Fruit fly (Drosophila melanogaster) whole organism, embryonic: ENCODE results near the gene CCHa2.

Experiments
- Aef1 ChIP-seq: fragments of 200-800 bp; sonication (Bioruptor generic); IDR thresholded peaks from 3 replicates; pipeline ENCODE4 v1.3.6; 2022; ENCODE audit warnings: missing biosample characterization, missing genetic modification characterization
- Blimp-1 ChIP-seq: fragments of 200-800 bp; sonication (Bioruptor generic); optimal IDR thresholded peaks from 3 replicates; lab custom pipeline; 2018; ENCODE audit warnings: missing biosample characterization, missing genetic modification characterization, mild to moderate bottlenecking, moderate library complexity, missing genetic modification reagents
- CG10274 ChIP-seq: fragments of 200-800 bp; sonication (Bioruptor generic); optimal IDR thresholded peaks from 3 replicates; lab custom pipeline; 2017; ENCODE audit warnings: missing biosample characterization, mild to moderate bottlenecking, missing genetic modification characterization
- CG10565 ChIP-seq: fragments of 200-800 bp; sonication (Bioruptor generic); optimal IDR thresholded peaks from 3 replicates; lab custom pipeline; 2016; ENCODE audit warnings: missing biosample characterization, mild to moderate bottlenecking, missing genetic modification characterization
- CG10654 ChIP-seq: fragments of 200-800 bp; sonication (Bioruptor generic); optimal IDR thresholded peaks from 2 replicates; lab custom pipeline; 2016; ENCODE audit warnings: missing biosample characterization, missing genetic modification characterization
- CG1233 ChIP-seq: fragments of 200-800 bp; sonication (Bioruptor generic); optimal IDR thresholded peaks from 4 replicates; lab custom pipeline; 2018; ENCODE audit warnings: missing biosample characterization, mild to moderate bottlenecking, missing genetic modification characterization
- CG13287 ChIP-seq: fragments of 200-800 bp; sonication (Bioruptor generic); IDR thresholded peaks from 2 replicates; pipeline ENCODE4 v1.3.6; 2022; ENCODE audit warnings: missing biosample characterization, missing genetic modification characterization; ENCODE audit not compliant: partially characterized antibody
- CG13624 ChIP-seq: fragments of 200-800 bp; sonication (Bioruptor generic); optimal IDR thresholded peaks from 2 replicates; lab custom pipeline; 2016; ENCODE audit warnings: missing biosample characterization, missing genetic modification characterization
- CG14965 ChIP-seq: fragments of 200-800 bp; sonication (Bioruptor generic); optimal IDR thresholded peaks from 2 replicates; lab custom pipeline; 2016; ENCODE audit warnings: missing biosample characterization, missing genetic modification characterization, borderline replicate concordance
- CG15269 ChIP-seq: fragments of 200-800 bp; sonication (Bioruptor generic); optimal IDR thresholded peaks from 2 replicates; lab custom pipeline; 2018; ENCODE audit warnings: missing biosample characterization, mild to moderate bottlenecking, missing genetic modification characterization, moderate library complexity
- CG16779 ChIP-seq: fragments of 200-800 bp; sonication (Bioruptor generic); IDR thresholded peaks from 2 replicates; pipeline ENCODE4 v1.3.6; 2022; ENCODE audit warnings: missing biosample characterization, missing genetic modification characterization
- CG3065 ChIP-seq: fragments of 200-800 bp; sonication (Bioruptor generic); optimal IDR thresholded peaks from 2 replicates; lab custom pipeline; 2016; ENCODE audit warnings: missing biosample characterization, missing genetic modification characterization
- CG31388 ChIP-seq: fragments of 200-800 bp; sonication (Bioruptor generic); optimal IDR thresholded peaks from 2 replicates; lab custom pipeline; 2016; ENCODE audit warnings: missing biosample characterization, missing genetic modification characterization
- CG3995 ChIP-seq: fragments of 200-800 bp; sonication (Bioruptor generic); optimal IDR thresholded peaks from 3 replicates; lab custom pipeline; 2016; ENCODE audit warnings: missing biosample characterization, missing genetic modification characterization
- CG4328 ChIP-seq: fragments of 200-800 bp; sonication (Bioruptor generic); optimal IDR thresholded peaks from 3 replicates; lab custom pipeline; 2017; ENCODE audit warnings: missing biosample characterization, missing genetic modification reagents, missing genetic modification characterization
- CG4404 ChIP-seq: fragments of 200-800 bp; sonication (Bioruptor generic); IDR thresholded peaks from 2 replicates; pipeline ENCODE4 v1.3.6; 2022; ENCODE audit warnings: missing biosample characterization, missing genetic modification characterization
- CG4730 ChIP-seq: fragments of 200-800 bp; sonication (Bioruptor generic); IDR thresholded peaks from 2 replicates; pipeline ENCODE4 v1.3.6; 2022; ENCODE audit warnings: missing biosample characterization, missing genetic modification characterization
- CG5953 ChIP-seq: fragments of 200-800 bp; sonication (Bioruptor generic); IDR thresholded peaks from 2 replicates; pipeline ENCODE4 v1.3.6; 2022; ENCODE audit warnings: missing biosample characterization, missing genetic modification characterization
- CG6689 ChIP-seq: fragments of 200-800 bp; sonication (Bioruptor generic); IDR thresholded peaks from 2 replicates; pipeline ENCODE4 v1.3.6; 2022; ENCODE audit warnings: missing biosample characterization, missing genetic modification characterization
- CG7745 ChIP-seq: fragments of 200-800 bp; sonication (Bioruptor generic); optimal IDR thresholded peaks from 2 replicates; lab custom pipeline; 2018; ENCODE audit warnings: missing biosample characterization, mild to moderate bottlenecking, missing genetic modification characterization, moderate library complexity
- CHES-1-like ChIP-seq: fragments of 200-800 bp; sonication (Bioruptor generic); optimal IDR thresholded peaks from 2 replicates; lab custom pipeline; 2016; ENCODE audit warnings: missing biosample characterization, missing genetic modification characterization
- Camta ChIP-seq: fragments of 200-800 bp; sonication (Bioruptor generic); optimal IDR thresholded peaks from 2 replicates; lab custom pipeline; 2016; ENCODE audit warnings: missing biosample characterization, missing genetic modification characterization
- D ChIP-seq, 2 experiments: fragments of 200-800 bp in 1 of 2; fragments of >200 bp in 1 of 2; sonication (Bioruptor generic) in 1 of 2; optimal IDR thresholded peaks; 2 replicates in 1 of 2; 3 replicates in 1 of 2; lab custom pipeline; 2017; ENCODE audit warnings: mild to moderate bottlenecking in 1 of 2, missing biosample characterization in 1 of 2, missing genetic modification characterization in 1 of 2, missing genetic modification reagents in 1 of 2
- Fer1 ChIP-seq: fragments of 200-800 bp; sonication (Bioruptor generic); optimal IDR thresholded peaks from 2 replicates; lab custom pipeline; 2017; ENCODE audit warnings: missing biosample characterization, mild to moderate bottlenecking, missing genetic modification characterization
- GATAe ChIP-seq: fragments of 200-800 bp; sonication (Bioruptor generic); conservative IDR thresholded peaks from 2 replicates; pipeline ENCODE4 v1.3.6; 2022; ENCODE audit warnings: missing biosample characterization, missing genetic modification characterization
- HLH54F ChIP-seq: fragments of 200-800 bp; sonication (Bioruptor generic); optimal IDR thresholded peaks from 3 replicates; lab custom pipeline; 2016; ENCODE audit warnings: missing biosample characterization, missing genetic modification characterization
- Hr3 ChIP-seq: fragments of 200-800 bp; sonication (Bioruptor generic); optimal IDR thresholded peaks from 3 replicates; lab custom pipeline; 2016; ENCODE audit warnings: missing biosample characterization, missing genetic modification characterization
- Hr78 ChIP-seq, 2 experiments: fragments of 200-800 bp in 1 of 2; fragments of >200 bp in 1 of 2; sonication (Bioruptor generic) in 1 of 2; optimal IDR thresholded peaks; 2 replicates each; lab custom pipeline; 2017 to 2019; ENCODE audit warnings: missing biosample characterization in 2 of 2, missing genetic modification characterization in 2 of 2, mild to moderate bottlenecking in 1 of 2, moderate library complexity in 1 of 2
- Hsf ChIP-seq: fragments of 200-800 bp; sonication (Bioruptor generic); optimal IDR thresholded peaks from 3 replicates; lab custom pipeline; 2016; ENCODE audit warnings: missing biosample characterization, missing genetic modification characterization
- Nf-YA ChIP-seq: fragments of 200-800 bp; sonication (Bioruptor generic); IDR thresholded peaks from 2 replicates; pipeline ENCODE4 v1.3.6; 2022; ENCODE audit warnings: missing biosample characterization, missing genetic modification characterization
- Stat92E ChIP-seq, 3 experiments: fragments of >200 bp in 2 of 3; fragments of 200-800 bp in 1 of 3; sonication (Bioruptor generic) in 1 of 3; optimal IDR thresholded peaks; 2 replicates each; lab custom pipeline; 2017 to 2019; ENCODE audit warnings: missing biosample characterization in 3 of 3, missing genetic modification characterization in 3 of 3, mild to moderate bottlenecking in 1 of 3, moderate library complexity in 1 of 3
- Vsx1 ChIP-seq: fragments of 200-800 bp; sonication (Bioruptor generic); optimal IDR thresholded peaks from 2 replicates; lab custom pipeline; 2017; ENCODE audit warnings: missing biosample characterization, mild to moderate bottlenecking, missing genetic modification characterization, missing genetic modification reagents
- aop ChIP-seq: fragments of 200-800 bp; sonication (Bioruptor generic); IDR thresholded peaks from 2 replicates; pipeline ENCODE4 v1.3.6; 2022; ENCODE audit warnings: missing biosample characterization, missing genetic modification characterization
- cad ChIP-seq: fragments of >200 bp; optimal IDR thresholded peaks from 2 replicates; lab custom pipeline; 2017; ENCODE audit warnings: missing biosample characterization, missing genetic modification characterization
- da ChIP-seq: fragments of 200-800 bp; sonication (Bioruptor generic); optimal IDR thresholded peaks from 2 replicates; lab custom pipeline; 2016; ENCODE audit warnings: missing biosample characterization, missing genetic modification characterization
- dm ChIP-seq: fragments of 200-800 bp; sonication (Bioruptor generic); optimal IDR thresholded peaks from 3 replicates; lab custom pipeline; 2016; ENCODE audit warnings: missing biosample characterization, missing genetic modification characterization
- emc ChIP-seq: fragments of 200-800 bp; sonication (Bioruptor generic); optimal IDR thresholded peaks from 2 replicates; lab custom pipeline; 2016; ENCODE audit warnings: missing biosample characterization, missing genetic modification characterization
- grau ChIP-seq: fragments of 200-800 bp; optimal IDR thresholded peaks from 3 replicates; lab custom pipeline; 2019; ENCODE audit warnings: missing biosample characterization, mild to moderate bottlenecking, missing genetic modification characterization, moderate library complexity
- h ChIP-seq: fragments of >200 bp; optimal IDR thresholded peaks from 2 replicates; lab custom pipeline; 2017
- mld ChIP-seq: fragments of 200-800 bp; sonication (Bioruptor generic); IDR thresholded peaks from 3 replicates; pipeline ENCODE4 v1.3.6; 2022; ENCODE audit warnings: missing biosample characterization, missing genetic modification characterization; ENCODE audit not compliant: partially characterized antibody
- nerfin-2 ChIP-seq: fragments of 200-800 bp; sonication (Bioruptor generic); IDR thresholded peaks from 2 replicates; pipeline ENCODE4 v1.3.6; 2022; ENCODE audit warnings: missing biosample characterization, missing genetic modification characterization; ENCODE audit not compliant: partially characterized antibody
- onecut ChIP-seq: fragments of 200-800 bp; sonication (Bioruptor generic); IDR thresholded peaks from 2 replicates; pipeline ENCODE4 v1.3.6; 2022; ENCODE audit warnings: missing biosample characterization, missing genetic modification characterization
- org-1 ChIP-seq: fragments of 200-800 bp; sonication (Bioruptor generic); optimal IDR thresholded peaks from 2 replicates; lab custom pipeline; 2017; ENCODE audit warnings: missing biosample characterization, missing genetic modification characterization
- pfk ChIP-seq: fragments of 200-800 bp; sonication (Bioruptor generic); optimal IDR thresholded peaks from 2 replicates; lab custom pipeline; 2018; ENCODE audit warnings: missing biosample characterization, mild to moderate bottlenecking, missing genetic modification characterization, moderate library complexity
- phol ChIP-seq: fragments of 200-800 bp; sonication (Bioruptor generic); optimal IDR thresholded peaks from 3 replicates; lab custom pipeline; 2018; ENCODE audit warnings: missing biosample characterization, mild to moderate bottlenecking, missing genetic modification characterization, moderate library complexity
- sug ChIP-seq: fragments of 200-800 bp; optimal IDR thresholded peaks from 2 replicates; lab custom pipeline; 2019; ENCODE audit warnings: missing biosample characterization, mild to moderate bottlenecking, missing genetic modification characterization, moderate library complexity
- tap ChIP-seq: fragments of 200-800 bp; optimal IDR thresholded peaks from 3 replicates; lab custom pipeline; 2019; ENCODE audit warnings: missing biosample characterization, mild to moderate bottlenecking, missing genetic modification characterization, moderate library complexity
- tx ChIP-seq: fragments of 200-800 bp; sonication (Bioruptor generic); optimal IDR thresholded peaks from 2 replicates; lab custom pipeline; 2016; ENCODE audit warnings: missing biosample characterization, missing genetic modification characterization
- vvl ChIP-seq: fragments of 200-800 bp; sonication (Bioruptor generic); IDR thresholded peaks from 2 replicates; pipeline ENCODE4 v1.3.6; 2022; ENCODE audit warnings: missing biosample characterization, missing genetic modification characterization
- yki ChIP-seq: fragments of >200 bp; optimal IDR thresholded peaks from 3 replicates; lab custom pipeline; 2018
- zen ChIP-seq: fragments of 200-800 bp; sonication (Bioruptor generic); optimal IDR thresholded peaks from 3 replicates; lab custom pipeline; 2018; ENCODE audit warnings: missing biosample characterization, mild to moderate bottlenecking, missing genetic modification characterization, moderate library complexity

CCHa2 gene

dm6 chr3R:13433623-13434022 is 38.6 kb upstream of the CCHa2 start (continued):
- TF ChIP-seq CG4404 (GFP tag; lab: Robert Waterston, UW) (0 out of 2 replicates have a peak, but pooled peaks have one; percentile 35), tx (GFP tag; lab: Kevin White, UChicago) (peak; percentile 34), Stat92E (GFP tag; optimal IDR thresholded peaks at IDR 0.05; lab: Kevin White, UChicago) (no peak), yki (lab: Kevin White, UChicago) (no peak), CG13624 (GFP tag; lab: Kevin White, UChicago) (no peak), CG10565 (GFP tag; lab: Kevin White, UChicago) (no peak), CG16779 (GFP tag; lab: Robert Waterston, UW) (no peak), Nf-YA (GFP tag; lab: Robert Waterston, UW) (no peak), CG14965 (GFP tag; lab: Kevin White, UChicago) (no peak), vvl (GFP tag; lab: Robert Waterston, UW) (peak; percentile 88), Hr78 (GFP tag; optimal IDR thresholded peaks at IDR 0.05; lab: Kevin White, UChicago) (peak in 1 of 2 experiments; percentile 13), CG1233 (GFP tag; lab: Kevin White, UChicago) (peak; percentile 55), CG31388 (peak; percentile 42), CG10274 (GFP tag; lab: Kevin White, UChicago) (peak; percentile 38), cad (GFP tag; lab: Kevin White, UChicago) (no peak), zen (tag; lab: Kevin White, UChicago) (peak; percentile 40), da (no peak), aop (no peak), Vsx1 (peak; percentile 75), tap (peak; percentile 87), nerfin-2 (GFP tag; lab: Robert Waterston, UW) (no peak), Fer1 (GFP tag; lab: Kevin White, UChicago) (peak; percentile 75), Camta (GFP tag; lab: Kevin White, UChicago) (peak; percentile 61), Blimp-1 (GFP tag; lab: Kevin White, UChicago) (peak; percentile 74), CHES-1-like (GFP tag; lab: Kevin White, UChicago) (peak; percentile 56), CG3995 (GFP tag; lab: Kevin White, UChicago) (peak; percentile 35), CG6689 (GFP tag; lab: Robert Waterston, UW) (peak; percentile 71), CG4328 (GFP tag; lab: Kevin White, UChicago) (peak; percentile 16), CG7745 (tag; lab: Kevin White, UChicago) (no peak), GATAe (GFP tag; lab: Robert Waterston, UW) (no peak), CG3065 (GFP tag; lab: Kevin White, UChicago) (peak; percentile 33), onecut (GFP tag; lab: Robert Waterston, UW) (peak; percentile 47), pfk (no peak), CG4730 (peak; percentile 55), Hsf (peak; percentile 84), dm (peak; percentile 19), org-1 (GFP tag; lab: Kevin White, UChicago) (peak; percentile 81), CG15269 (tag; lab: Kevin White, UChicago) (peak; percentile 94), CG13287 (GFP tag; lab: Robert Waterston, UW) (no peak), HLH54F (GFP tag; lab: Kevin White, UChicago) (peak; percentile 51), mld (GFP tag; lab: Robert Waterston, UW) (no peak), phol (tag; lab: Kevin White, UChicago) (peak; percentile 77), sug (peak; percentile 67), D (optimal IDR thresholded peaks at IDR 0.05; lab: Kevin White, UChicago) (no peak), D (GFP tag; optimal IDR thresholded peaks at IDR 0.05; lab: Kevin White, UChicago) (peak; percentile 37), CG10654 (peak; percentile 64), grau (peak; percentile 91), Aef1 (GFP tag; lab: Robert Waterston, UW) (peak; percentile 11; the same call in 1 of the 3 replicates), h (lab: Kevin White, UChicago) (no peak), CG5953 (GFP tag; lab: Robert Waterston, UW) (peak; percentile 30; the same call in 1 of the 2 replicates), Hr3 (GFP tag; lab: Kevin White, UChicago) (peak; percentile 66), emc (no peak)
